Fruit fly (Drosophila melanogaster) whole organism, adult: ENCODE measurements around the gene CG9467.

Experiments used
- CG11617 ChIP-seq: fragments of 200-800 bp; sonication (Bioruptor generic); optimal IDR thresholded peaks from 2 replicates; lab custom pipeline; 2017; ENCODE audit warnings: mild to moderate bottlenecking, missing biosample characterization, missing genetic modification reagents, missing genetic modification characterization
- CG12768 ChIP-seq: fragments of 200-800 bp; sonication (Bioruptor generic); optimal IDR thresholded peaks from 2 replicates; lab custom pipeline; 2017; ENCODE audit warnings: missing biosample characterization, missing genetic modification characterization, mild to moderate bottlenecking, moderate library complexity, missing genetic modification reagents
- CG14711 ChIP-seq: fragments of 200-800 bp; sonication (Bioruptor generic); optimal IDR thresholded peaks from 2 replicates; lab custom pipeline; 2018; ENCODE audit warnings: missing biosample characterization, mild to moderate bottlenecking, missing genetic modification characterization, moderate library complexity
- CG1620 ChIP-seq: fragments of 200-800 bp; sonication (Bioruptor generic); optimal IDR thresholded peaks from 2 replicates; lab custom pipeline; 2016; ENCODE audit warnings: missing biosample characterization, missing genetic modification characterization
- CG33017 ChIP-seq: fragments of 200-800 bp; sonication (Bioruptor generic); optimal IDR thresholded peaks from 2 replicates; lab custom pipeline; 2018; ENCODE audit warnings: missing biosample characterization, mild to moderate bottlenecking, missing genetic modification characterization, moderate library complexity
- CG7045 ChIP-seq: fragments of 200-800 bp; sonication (Bioruptor generic); optimal IDR thresholded peaks from 2 replicates; lab custom pipeline; 2017; ENCODE audit warnings: missing biosample characterization, mild to moderate bottlenecking, missing genetic modification characterization
- CG7101 ChIP-seq: fragments of 200-800 bp; sonication (Bioruptor generic); optimal IDR thresholded peaks from 2 replicates; lab custom pipeline; 2018; ENCODE audit warnings: missing biosample characterization, mild to moderate bottlenecking, missing genetic modification characterization, moderate library complexity
- Crg-1 ChIP-seq: fragments of 200-800 bp; sonication (Bioruptor generic); optimal IDR thresholded peaks from 2 replicates; lab custom pipeline; 2016; ENCODE audit warnings: missing biosample characterization, missing genetic modification characterization
- cic ChIP-seq: fragments of 200-800 bp; sonication (Bioruptor generic); optimal IDR thresholded peaks from 2 replicates; lab custom pipeline; 2017; ENCODE audit warnings: missing biosample characterization, mild to moderate bottlenecking, missing genetic modification characterization, moderate library complexity
- cnc ChIP-seq, 2 experiments: fragments of >200 bp; optimal IDR thresholded peaks; 2 replicates each; lab custom pipeline; 2017
- kay ChIP-seq: fragments of 200-800 bp; sonication (Bioruptor generic); peaks from one replicate; lab custom pipeline; 2016; ENCODE audit warnings: missing biosample characterization, missing genetic modification characterization, borderline replicate concordance
- ovo ChIP-seq: fragments of 200-800 bp; sonication (Bioruptor generic); optimal IDR thresholded peaks from 2 replicates; lab custom pipeline; 2016; ENCODE audit warnings: missing biosample characterization, missing genetic modification characterization
- tj ChIP-seq: fragments of 200-800 bp; sonication (Bioruptor generic); optimal IDR thresholded peaks from 3 replicates; lab custom pipeline; 2017; ENCODE audit warnings: missing biosample characterization, mild to moderate bottlenecking, missing genetic modification characterization, moderate library complexity
- toe ChIP-seq: fragments of 200-800 bp; sonication (Bioruptor generic); optimal IDR thresholded peaks from 2 replicates; lab custom pipeline; 2016; ENCODE audit warnings: missing biosample characterization, missing genetic modification characterization

DNA sequence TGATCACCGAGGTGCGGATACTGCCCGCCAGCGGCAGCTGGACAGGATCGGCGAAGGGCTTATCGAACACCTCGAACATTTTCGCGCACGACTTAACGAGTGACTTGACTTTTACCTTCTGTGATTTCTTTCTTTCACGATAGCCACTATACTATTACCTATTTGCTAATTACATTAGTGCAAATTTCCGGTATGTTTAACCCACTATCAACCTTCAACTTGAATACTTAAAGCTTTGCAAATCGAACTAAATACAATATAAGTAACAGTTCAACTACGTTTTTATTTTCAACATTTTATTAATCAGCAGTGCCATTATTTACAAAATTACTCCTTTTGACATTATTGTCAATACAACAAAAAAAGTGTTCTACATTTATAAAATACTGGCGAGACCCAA, 16.1 kb upstream of the CG9467 start, which contains the start of gene CG16904:
- TF ChIP-seq kay (no peak), CG7101 (no peak), CG1620 (GFP tag; lab: Kevin White, UChicago) (no peak), CG7045 (GFP tag; lab: Kevin White, UChicago) (no peak), toe (GFP tag; lab: Kevin White, UChicago) (no peak), ovo (GFP tag; lab: Kevin White, UChicago) (no peak), cic (GFP tag; lab: Kevin White, UChicago) (no peak), CG14711 (tag; lab: Kevin White, UChicago) (no peak), Crg-1 (GFP tag; lab: Kevin White, UChicago) (no peak), CG11617 (GFP tag; lab: Kevin White, UChicago) (no peak), cnc (optimal IDR thresholded peaks at IDR 0.05; lab: Kevin White, UChicago) (no peak), CG12768 (GFP tag; lab: Kevin White, UChicago) (no peak), tj (no peak), CG33017 (tag; lab: Kevin White, UChicago) (no peak)
